Fruit fly (Drosophila melanogaster): ENCODE data around the gene PDCD-5.
A peak's percentile ranks its signal among the peaks of the same experiment; 100 is the strongest.

- TF ChIP-seq gl (tag; optimal IDR thresholded peaks at IDR 0.05): no peak
- TF ChIP-seq CG14655 (GFP tag; optimal IDR thresholded peaks at IDR 0.05): no peak
- TF ChIP-seq D1 (tag; optimal IDR thresholded peaks at IDR 0.05): no peak
- no peak for TF ChIP-seq CG13204 (GFP tag; optimal IDR thresholded peaks at IDR 0.05)
- no peak for TF ChIP-seq CG15710 (tag; optimal IDR thresholded peaks at IDR 0.05)
- no peak for TF ChIP-seq CG9948 (tag; optimal IDR thresholded peaks at IDR 0.05)
- no peak for TF ChIP-seq fd96Ca (GFP tag; IDR thresholded peaks at IDR 0.05)
- TF ChIP-seq EcR (GFP tag; optimal IDR thresholded peaks at IDR 0.05): peak; percentile 13
- TF ChIP-seq CG8301 (tag; optimal IDR thresholded peaks at IDR 0.05): no peak
- TF ChIP-seq CG34367 (tag; optimal IDR thresholded peaks at IDR 0.05): no peak
- TF ChIP-seq CG4496 (GFP tag; IDR thresholded peaks at IDR 0.05): no peak
These were observed 40.6 kb upstream of the PDCD-5 start, which contains the start of gene CG13066 for dm6 chr3L:16272338-16272959.

Measured in whole organism, pupa.